Fruit fly (Drosophila melanogaster) Kc167 (cell line): ENCODE results near the gene CG12010.

Experiments
- Myc ChIP-seq: fragments of >200 bp; optimal IDR thresholded peaks from 2 replicates; lab custom pipeline; 2017; ENCODE audit warnings: missing external identifiers
- Sin3A ChIP-seq: fragments of >200 bp; optimal IDR thresholded peaks from 2 replicates; lab custom pipeline; 2018; ENCODE audit warnings: missing external identifiers
- h ChIP-seq: fragments of >200 bp; optimal IDR thresholded peaks from 3 replicates; lab custom pipeline; 2018; ENCODE audit warnings: missing external identifiers
- insv ChIP-seq: fragments of >200 bp; optimal IDR thresholded peaks from 3 replicates; lab custom pipeline; 2018; ENCODE audit warnings: missing external identifiers
- psq ChIP-seq: fragments of >200 bp; optimal IDR thresholded peaks from 2 replicates; lab custom pipeline; 2017; ENCODE audit warnings: missing external identifiers
- ttk ChIP-seq: sonication (Bioruptor generic); optimal IDR thresholded peaks from 2 replicates; lab custom pipeline; 2017; ENCODE audit warnings: missing external identifiers

The CG12010 gene

DNA sequence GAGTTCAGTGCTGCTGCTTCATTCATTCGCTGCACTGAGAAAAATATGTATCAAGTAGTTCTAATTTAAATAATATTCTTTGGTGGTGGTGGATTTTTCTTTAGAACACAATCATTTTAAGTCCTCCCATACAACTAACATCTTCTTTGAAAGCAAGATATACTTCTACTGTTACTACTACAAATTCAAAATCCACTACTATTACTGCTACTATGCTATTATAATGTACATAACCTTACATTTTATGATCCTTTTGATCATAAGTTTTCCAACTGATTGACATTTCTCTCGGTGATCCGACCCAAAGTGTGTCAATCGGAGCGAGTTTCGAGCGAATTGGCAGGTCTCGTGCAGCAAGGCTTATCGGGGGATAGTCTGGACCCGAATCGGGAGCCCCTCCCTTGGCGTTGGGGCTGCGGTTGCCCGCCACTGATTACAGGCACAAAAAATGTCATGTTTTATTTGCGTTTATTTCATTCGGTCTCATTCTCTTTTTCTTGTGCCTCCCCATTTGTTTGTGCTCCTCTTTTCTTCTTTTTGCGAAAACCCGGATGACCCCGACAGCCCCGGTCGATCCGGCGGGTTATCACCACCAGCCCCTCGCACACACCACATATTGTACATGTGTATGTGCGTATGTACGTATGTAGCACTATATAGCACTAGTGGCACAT lies 25.3 kb downstream of the CG12010 start:
- TF ChIP-seq psq (lab: Kevin White, UChicago) (no peak), insv (lab: Kevin White, UChicago) (no peak), ttk (lab: Kevin White, UChicago) (no peak), Sin3A (lab: Kevin White, UChicago) (no peak), Myc (no peak), h (lab: Kevin White, UChicago) (no peak)

DNA sequence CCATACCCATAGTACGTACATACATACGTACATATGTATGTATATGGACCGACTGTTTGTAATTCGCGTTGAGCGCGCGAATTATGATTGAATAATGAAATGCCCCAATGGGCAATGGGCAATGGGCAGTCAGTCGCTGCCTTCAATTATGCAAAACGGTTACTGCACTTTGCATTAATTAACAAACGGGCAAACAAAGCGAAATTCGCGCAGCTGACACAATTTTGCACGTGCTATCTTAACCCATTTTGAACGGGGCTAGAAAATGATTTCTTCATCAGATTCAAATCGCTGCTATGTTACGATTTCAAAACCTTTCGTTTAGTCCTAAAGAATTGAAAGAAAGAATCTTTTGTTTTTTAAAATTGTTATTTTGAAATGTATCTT lies 25.8 kb downstream of the CG12010 start:
- TF ChIP-seq insv (lab: Kevin White, UChicago) (no peak), Myc (no peak), Sin3A (lab: Kevin White, UChicago) (no peak), h (lab: Kevin White, UChicago) (no peak), ttk (lab: Kevin White, UChicago) (no peak)

DNA sequence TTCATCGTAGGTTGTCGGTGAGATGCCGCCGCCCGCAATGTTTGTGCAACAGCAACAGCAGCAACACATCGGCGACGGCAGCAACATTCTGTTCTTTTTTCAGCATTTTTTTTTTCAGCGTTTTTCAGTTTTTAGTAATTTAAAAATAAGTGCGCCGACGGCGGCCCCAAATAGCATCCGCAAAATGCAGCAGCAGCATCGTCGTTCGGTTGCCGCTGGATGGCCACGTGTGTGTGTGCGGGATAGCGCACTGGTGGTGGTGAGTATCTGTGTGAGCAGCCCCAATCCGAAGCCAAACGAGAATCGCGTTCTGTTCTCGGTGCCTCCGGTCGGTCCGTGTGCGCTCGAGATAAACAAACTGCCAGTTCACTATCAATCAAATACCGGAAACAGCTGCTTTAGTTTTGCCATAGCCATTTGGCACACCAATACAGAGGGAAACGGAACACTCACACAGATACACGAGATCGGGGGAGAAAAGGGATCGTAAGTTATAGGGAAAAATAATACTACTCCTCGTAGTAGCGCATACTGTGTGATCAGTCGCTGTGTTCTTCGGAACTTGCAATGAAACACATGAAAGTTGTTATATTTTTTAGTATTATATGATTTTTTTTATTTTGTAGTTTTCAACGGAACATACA lies 26.6 kb downstream of the CG12010 start:
- TF ChIP-seq Sin3A (lab: Kevin White, UChicago): no peak
- no peak for TF ChIP-seq Myc
- TF ChIP-seq psq (lab: Kevin White, UChicago): no peak
- TF ChIP-seq ttk (lab: Kevin White, UChicago): no peak
- no peak for TF ChIP-seq insv (lab: Kevin White, UChicago)

DNA sequence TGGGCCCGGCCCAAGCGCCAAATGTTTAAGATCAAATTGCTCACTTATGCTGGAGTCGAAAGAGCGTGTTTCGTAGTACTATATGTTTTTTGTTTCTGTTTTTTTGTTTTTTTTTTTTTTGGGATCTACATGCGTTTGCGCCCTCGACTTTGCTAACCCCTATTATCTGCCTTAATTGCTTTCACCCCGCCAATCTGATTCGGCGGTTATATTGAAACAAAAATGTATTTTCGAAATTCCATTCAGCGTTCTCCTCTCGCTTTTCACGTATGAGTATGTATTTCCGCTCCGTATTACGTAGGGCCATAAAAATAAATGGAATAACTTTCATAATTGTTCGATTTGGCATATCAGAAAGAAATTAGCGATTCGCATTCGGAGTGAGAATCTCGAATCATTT lies 31.5 kb downstream of the CG12010 start:
- TF ChIP-seq psq (lab: Kevin White, UChicago): no peak
- TF ChIP-seq ttk (lab: Kevin White, UChicago): no peak
- no peak for TF ChIP-seq Myc
- TF ChIP-seq h (lab: Kevin White, UChicago): no peak

DNA sequence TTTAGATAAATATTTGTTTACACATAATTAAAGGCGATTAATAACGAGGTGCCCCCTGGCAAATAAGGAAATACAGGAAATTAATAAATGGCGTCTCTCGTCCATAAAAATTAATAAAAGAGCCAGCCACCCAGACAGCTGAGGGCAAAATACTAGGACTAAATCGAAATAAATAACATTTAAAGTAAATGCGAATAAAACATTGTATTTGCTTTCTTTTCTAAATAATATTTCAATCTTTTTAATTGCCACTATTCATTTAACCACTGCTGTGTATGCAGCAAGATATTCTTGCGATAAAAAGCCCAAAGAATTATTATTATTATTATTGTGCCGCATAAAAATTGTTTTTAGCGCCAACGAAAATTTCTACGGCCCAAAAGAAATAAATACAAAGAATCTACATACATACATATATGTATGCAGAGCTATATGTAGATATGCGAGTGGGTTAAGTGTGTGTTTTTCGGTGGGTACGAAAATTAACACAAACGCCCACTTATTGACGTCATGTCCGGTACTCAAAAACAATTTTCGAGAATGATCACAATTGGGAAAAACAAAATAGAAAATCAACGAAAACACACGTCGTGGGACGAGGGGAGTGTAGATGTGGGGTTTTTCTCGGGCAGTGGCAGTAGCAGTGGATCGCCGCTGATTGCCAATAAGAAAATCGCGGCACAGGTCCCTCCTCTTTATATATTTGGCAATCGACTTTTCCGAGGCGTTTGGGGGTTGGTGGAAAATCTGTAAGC lies 32.4 kb downstream of the CG12010 start:
- TF ChIP-seq insv (lab: Kevin White, UChicago) (no peak), ttk (lab: Kevin White, UChicago) (no peak), h (lab: Kevin White, UChicago) (no peak), psq (lab: Kevin White, UChicago) (no peak), Myc (no peak), Sin3A (lab: Kevin White, UChicago) (no peak)

DNA sequence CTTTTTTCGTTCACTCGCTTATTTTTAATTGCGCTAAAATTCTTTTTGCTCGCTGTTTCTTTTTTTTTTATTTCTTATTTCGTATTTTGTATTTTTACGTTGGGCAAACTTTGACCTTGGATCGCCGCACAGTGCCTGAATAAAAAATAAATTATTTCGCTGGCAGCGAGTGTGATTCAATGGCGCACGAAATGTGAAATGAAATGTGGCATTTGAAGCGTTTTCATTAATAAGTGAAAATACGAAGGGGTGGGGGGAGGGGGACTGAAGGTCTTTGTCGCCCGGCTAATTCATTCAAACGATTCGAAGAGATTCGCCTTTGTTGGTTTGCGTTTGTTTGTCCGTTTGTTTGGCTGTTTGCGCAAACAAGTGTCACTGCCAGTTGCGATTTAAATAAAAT lies 33.4 kb downstream of the CG12010 start:
- TF ChIP-seq insv (lab: Kevin White, UChicago) (no peak), psq (lab: Kevin White, UChicago) (no peak), ttk (lab: Kevin White, UChicago) (no peak), Myc (no peak), Sin3A (lab: Kevin White, UChicago) (no peak), h (lab: Kevin White, UChicago) (no peak)

DNA sequence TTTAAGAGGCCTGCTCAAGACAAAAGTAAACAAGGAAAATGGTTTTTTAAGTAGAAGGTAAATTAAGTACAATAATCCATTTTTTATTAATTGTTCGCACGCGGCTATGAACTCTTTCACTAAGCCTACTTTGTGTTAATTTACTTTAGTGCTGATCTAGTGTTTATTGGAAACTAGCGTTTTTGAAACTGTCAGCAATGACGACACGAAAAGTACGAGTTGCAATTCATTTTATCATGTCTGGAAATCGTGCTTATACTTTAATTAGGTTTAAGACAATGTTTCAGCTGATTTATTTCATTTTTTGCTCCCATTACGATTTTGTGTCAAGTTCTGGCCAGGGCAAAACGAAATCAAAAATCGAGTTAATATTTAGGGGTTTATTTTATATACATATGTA lies 34.1 kb downstream of the CG12010 start:
- no peak for TF ChIP-seq psq (lab: Kevin White, UChicago)
- TF ChIP-seq insv (lab: Kevin White, UChicago): no peak
- no peak for TF ChIP-seq h (lab: Kevin White, UChicago)
- TF ChIP-seq Myc: no peak
- no peak for TF ChIP-seq Sin3A (lab: Kevin White, UChicago)
- no peak for TF ChIP-seq ttk (lab: Kevin White, UChicago)

DNA sequence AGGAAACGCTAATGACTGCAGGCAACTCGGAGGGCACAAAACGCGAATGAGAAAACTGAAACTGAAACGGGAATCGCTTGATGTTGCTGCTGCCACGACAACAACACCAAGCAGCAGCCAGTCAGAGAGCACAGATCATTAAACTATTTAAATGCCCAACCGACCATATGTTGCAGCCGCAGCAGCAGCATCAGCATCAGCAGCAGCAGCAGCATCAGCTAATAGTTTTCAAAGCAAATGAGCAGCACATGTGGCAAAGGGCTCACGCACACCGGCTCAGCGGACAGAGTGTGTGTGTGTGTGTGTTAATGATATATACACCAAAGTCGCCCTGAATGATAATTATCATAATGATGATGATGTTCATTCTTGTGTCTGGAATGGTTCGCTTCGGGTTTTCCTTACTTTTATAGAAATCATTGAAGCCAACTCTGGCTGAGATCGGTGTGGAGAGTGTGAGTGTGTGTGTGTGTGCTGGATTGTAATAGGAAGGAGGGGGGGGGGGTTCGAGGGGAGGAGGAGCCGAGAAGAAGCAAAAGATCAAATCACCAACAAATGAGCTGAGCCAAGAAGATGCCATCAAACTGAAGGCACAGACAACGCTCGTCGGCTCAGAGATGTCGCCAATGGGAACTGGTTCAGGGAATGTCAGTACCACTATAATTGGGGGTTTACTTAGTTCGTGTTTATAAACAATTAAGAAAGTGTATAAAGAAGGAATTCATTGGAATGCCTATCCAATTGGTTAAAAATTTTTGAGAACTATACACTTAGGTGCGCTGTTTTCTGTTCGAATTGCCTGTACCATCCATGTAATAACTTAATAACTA lies 34.9 kb downstream of the CG12010 start:
- TF ChIP-seq psq (lab: Kevin White, UChicago) (no peak), insv (lab: Kevin White, UChicago) (no peak), Sin3A (lab: Kevin White, UChicago) (no peak), ttk (lab: Kevin White, UChicago) (no peak), h (lab: Kevin White, UChicago) (no peak), Myc (no peak)

DNA sequence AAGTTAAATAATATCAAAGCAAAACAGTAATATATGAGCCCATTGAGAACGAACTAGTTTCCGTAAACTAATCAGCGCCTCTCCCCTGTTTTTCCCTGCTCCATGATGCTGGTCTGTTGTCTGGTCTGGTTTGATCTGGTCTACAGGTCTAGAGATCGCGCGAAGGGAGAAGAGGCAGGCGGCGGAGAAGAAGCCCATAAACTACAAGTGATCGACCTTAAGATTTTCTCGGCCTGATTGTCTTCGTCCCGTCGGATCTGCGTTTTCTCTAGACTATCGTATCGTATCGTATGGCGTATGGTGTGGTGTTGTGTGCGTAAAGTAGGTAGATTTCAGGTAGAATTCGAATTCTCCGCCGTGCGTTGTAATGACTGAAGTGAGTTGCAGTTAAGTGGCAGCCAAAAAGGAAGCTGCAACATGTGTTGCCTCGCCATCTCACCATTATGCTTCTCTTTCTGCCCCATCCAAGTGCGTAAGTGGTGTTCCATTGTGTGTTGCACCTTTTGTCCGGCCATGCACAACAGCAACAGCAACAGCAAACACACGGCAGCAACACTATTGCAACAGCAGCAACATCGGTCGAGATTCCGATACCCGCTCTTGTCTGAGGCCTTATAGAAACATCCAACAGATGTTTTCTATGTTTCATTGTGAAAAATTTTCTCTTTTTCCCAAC lies 35.7 kb downstream of the CG12010 start:
- TF ChIP-seq insv (lab: Kevin White, UChicago): no peak
- TF ChIP-seq psq (lab: Kevin White, UChicago): no peak

DNA sequence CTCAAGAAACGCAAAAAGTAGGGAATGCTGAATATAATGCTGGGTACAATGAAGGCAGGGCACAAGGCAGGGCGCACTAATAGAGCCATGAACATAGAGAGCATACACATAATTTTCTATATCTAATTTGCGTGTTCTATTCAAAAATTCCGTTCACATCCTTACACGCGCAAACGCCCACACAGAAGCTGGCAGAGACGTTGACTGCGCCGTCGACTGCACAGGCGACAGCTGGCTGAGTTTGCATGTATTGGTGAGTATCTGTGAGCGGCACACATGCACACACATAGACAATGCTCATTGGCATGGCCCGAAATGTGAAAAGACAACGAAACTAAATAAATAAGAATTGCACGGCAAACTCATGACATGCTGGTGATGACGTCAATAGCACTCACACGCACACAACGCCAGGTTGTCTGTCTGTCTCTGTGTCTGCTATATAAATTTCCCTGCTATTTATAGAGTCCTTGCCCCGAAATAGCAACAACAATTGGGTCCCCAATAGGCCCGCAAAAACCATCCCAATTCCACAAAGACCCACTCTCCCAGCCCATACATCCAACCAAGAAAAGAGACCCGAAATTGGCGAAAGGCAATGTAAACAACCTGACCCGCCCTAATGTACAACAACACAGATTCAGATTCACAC lies 37.0 kb downstream of the CG12010 start:
- TF ChIP-seq Sin3A (lab: Kevin White, UChicago): no peak
- no peak for TF ChIP-seq insv (lab: Kevin White, UChicago)
- TF ChIP-seq Myc: no peak
- TF ChIP-seq psq (lab: Kevin White, UChicago): no peak
- TF ChIP-seq ttk (lab: Kevin White, UChicago): no peak
- TF ChIP-seq h (lab: Kevin White, UChicago): no peak
